Fruit fly (Drosophila melanogaster) whole organism, prepupa: ENCODE measurements around the gene CG13842.
A peak's percentile ranks its signal among the peaks of the same experiment; 100 is the strongest.

ENCODE experiments used
- Blimp-1 ChIP-seq: fragments of 200-800 bp; sonication (Bioruptor generic); optimal IDR thresholded peaks from 3 replicates; lab custom pipeline; 2017; ENCODE audit warnings: missing biosample characterization, missing genetic modification characterization, mild to moderate bottlenecking, moderate library complexity, missing genetic modification reagents
- CG10631 ChIP-seq: fragments of 200-800 bp; sonication (Bioruptor generic); optimal IDR thresholded peaks from 2 replicates; lab custom pipeline; 2016; ENCODE audit warnings: missing biosample characterization, missing genetic modification characterization
- CG10669 ChIP-seq: fragments of 200-800 bp; sonication (Bioruptor generic); optimal IDR thresholded peaks from 3 replicates; lab custom pipeline; 2018; ENCODE audit warnings: missing biosample characterization, mild to moderate bottlenecking, missing genetic modification characterization, moderate library complexity
- CG11294 ChIP-seq: fragments of 200-800 bp; sonication (Bioruptor generic); IDR thresholded peaks from 2 replicates; pipeline ENCODE4 v1.3.6; 2022; ENCODE audit warnings: missing biosample characterization, missing genetic modification characterization
- CG15336 ChIP-seq: fragments of 200-800 bp; sonication (Bioruptor generic); IDR thresholded peaks from 2 replicates; pipeline ENCODE4 v1.3.6; 2022; ENCODE audit warnings: missing biosample characterization, missing genetic modification characterization
- CG1621 ChIP-seq: fragments of 200-800 bp; sonication (Bioruptor generic); optimal IDR thresholded peaks from 3 replicates; lab custom pipeline; 2018; ENCODE audit warnings: missing biosample characterization, mild to moderate bottlenecking, missing genetic modification characterization
- CG16779 ChIP-seq: fragments of 200-800 bp; sonication (Bioruptor generic); optimal IDR thresholded peaks from 3 replicates; lab custom pipeline; 2017; ENCODE audit warnings: missing biosample characterization, mild to moderate bottlenecking, missing genetic modification characterization
- CG3032 ChIP-seq: fragments of 200-800 bp; optimal IDR thresholded peaks from 2 replicates; lab custom pipeline; 2019; ENCODE audit warnings: missing biosample characterization, mild to moderate bottlenecking, missing genetic modification characterization, moderate library complexity
- CG32006 ChIP-seq: fragments of 200-800 bp; sonication (Bioruptor generic); optimal IDR thresholded peaks from 3 replicates; lab custom pipeline; 2017; ENCODE audit warnings: missing biosample characterization, mild to moderate bottlenecking, missing genetic modification characterization
- CG3919 ChIP-seq: fragments of 200-800 bp; sonication (Bioruptor generic); optimal IDR thresholded peaks from 3 replicates; lab custom pipeline; 2016; ENCODE audit warnings: missing biosample characterization, missing genetic modification characterization
- CG4318 ChIP-seq: fragments of 200-800 bp; sonication (Bioruptor generic); optimal IDR thresholded peaks from 3 replicates; lab custom pipeline; 2017; ENCODE audit warnings: missing biosample characterization, mild to moderate bottlenecking, missing genetic modification characterization
- CG6163 ChIP-seq: fragments of 200-800 bp; sonication (Bioruptor generic); IDR thresholded peaks from 3 replicates; pipeline ENCODE4 v1.3.6; 2022; ENCODE audit warnings: missing biosample characterization, missing genetic modification characterization
- CG6792 ChIP-seq: fragments of 200-800 bp; sonication (Bioruptor generic); optimal IDR thresholded peaks from 3 replicates; lab custom pipeline; 2016; ENCODE audit warnings: missing biosample characterization, missing genetic modification characterization
- CG6854 ChIP-seq: fragments of 200-800 bp; sonication (Bioruptor generic); optimal IDR thresholded peaks from 2 replicates; lab custom pipeline; 2017; ENCODE audit warnings: missing biosample characterization, mild to moderate bottlenecking, missing genetic modification characterization
- CG7368 ChIP-seq: fragments of 200-800 bp; sonication (Bioruptor generic); optimal IDR thresholded peaks from 3 replicates; lab custom pipeline; 2016; ENCODE audit warnings: missing biosample characterization, missing genetic modification characterization
- CG8632 ChIP-seq: fragments of 200-800 bp; sonication (Bioruptor generic); optimal IDR thresholded peaks from 3 replicates; lab custom pipeline; 2016; ENCODE audit warnings: missing biosample characterization, missing genetic modification characterization
- CG9139 ChIP-seq: fragments of 200-800 bp; sonication (Bioruptor generic); optimal IDR thresholded peaks from 3 replicates; lab custom pipeline; 2017; ENCODE audit warnings: missing biosample characterization, mild to moderate bottlenecking, missing genetic modification characterization
- Eip75B ChIP-seq: fragments of 200-800 bp; sonication (Bioruptor generic); optimal IDR thresholded peaks from 3 replicates; lab custom pipeline; 2016; ENCODE audit warnings: missing biosample characterization, missing genetic modification characterization
- Eip78C ChIP-seq: fragments of 200-800 bp; sonication (Bioruptor generic); peaks from one replicate; lab custom pipeline; 2016; ENCODE audit warnings: missing biosample characterization, missing genetic modification characterization
- Eip93F ChIP-seq: fragments of 200-800 bp; sonication (Bioruptor generic); optimal IDR thresholded peaks from 2 replicates; lab custom pipeline; 2016; ENCODE audit warnings: missing biosample characterization, mild to moderate bottlenecking, missing genetic modification characterization
- Ets21C ChIP-seq: fragments of 200-800 bp; sonication (Bioruptor generic); optimal IDR thresholded peaks from 3 replicates; lab custom pipeline; 2016; ENCODE audit warnings: missing biosample characterization, missing genetic modification characterization
- Ets96B ChIP-seq: fragments of 200-800 bp; optimal IDR thresholded peaks from 2 replicates; lab custom pipeline; 2019; ENCODE audit warnings: missing biosample characterization, mild to moderate bottlenecking, missing genetic modification characterization, moderate library complexity
- Hr38 ChIP-seq: sonication (Bioruptor generic); optimal IDR thresholded peaks from 2 replicates; lab custom pipeline; 2016; ENCODE audit warnings: missing biosample characterization, missing genetic modification characterization
- Hr39 ChIP-seq: fragments of 200-800 bp; sonication (Bioruptor generic); optimal IDR thresholded peaks from 2 replicates; lab custom pipeline; 2016; ENCODE audit warnings: missing biosample characterization, missing genetic modification characterization
- Hr4 ChIP-seq: fragments of 200-800 bp; sonication (Bioruptor generic); optimal IDR thresholded peaks from 3 replicates; lab custom pipeline; 2016; ENCODE audit warnings: missing biosample characterization, missing genetic modification characterization
- Met ChIP-seq: fragments of 200-800 bp; sonication (Bioruptor generic); optimal IDR thresholded peaks from 3 replicates; lab custom pipeline; 2016; ENCODE audit warnings: missing biosample characterization, missing genetic modification characterization
- OdsH ChIP-seq: fragments of 200-800 bp; sonication (Bioruptor generic); optimal IDR thresholded peaks from 3 replicates; lab custom pipeline; 2016; ENCODE audit warnings: missing biosample characterization, missing genetic modification characterization
- Smox ChIP-seq: fragments of 200-800 bp; sonication (Bioruptor generic); optimal IDR thresholded peaks from 3 replicates; lab custom pipeline; 2016; ENCODE audit warnings: missing biosample characterization, missing genetic modification characterization
- Sox102F ChIP-seq: fragments of 200-800 bp; sonication (Bioruptor generic); optimal IDR thresholded peaks from 2 replicates; lab custom pipeline; 2016; ENCODE audit warnings: missing biosample characterization, mild to moderate bottlenecking, missing genetic modification characterization
- Sox14 ChIP-seq: fragments of 200-800 bp; sonication (Bioruptor generic); optimal IDR thresholded peaks from 3 replicates; lab custom pipeline; 2016; ENCODE audit warnings: missing biosample characterization, missing genetic modification characterization
- Sox15 ChIP-seq: fragments of 200-800 bp; sonication (Bioruptor generic); optimal IDR thresholded peaks from 3 replicates; lab custom pipeline; 2016; ENCODE audit warnings: missing biosample characterization, missing genetic modification characterization
- achi ChIP-seq: fragments of 200-800 bp; sonication (Bioruptor generic); optimal IDR thresholded peaks from 3 replicates; lab custom pipeline; 2016; ENCODE audit warnings: missing biosample characterization, missing genetic modification characterization
- dac ChIP-seq: fragments of 200-800 bp; sonication (Bioruptor generic); optimal IDR thresholded peaks from 2 replicates; lab custom pipeline; 2017; ENCODE audit warnings: missing biosample characterization, mild to moderate bottlenecking, missing genetic modification characterization
- dsx ChIP-seq: fragments of 200-800 bp; optimal IDR thresholded peaks from 3 replicates; lab custom pipeline; 2019; ENCODE audit warnings: missing biosample characterization, mild to moderate bottlenecking, missing genetic modification characterization, moderate library complexity; ENCODE audit not compliant: poor library complexity, severe bottlenecking
- eg ChIP-seq: fragments of 200-800 bp; sonication (Bioruptor generic); IDR thresholded peaks from 3 replicates; pipeline ENCODE4 v1.3.6; 2022; ENCODE audit warnings: missing biosample characterization, missing genetic modification characterization
- esn ChIP-seq: fragments of 200-800 bp; sonication (Bioruptor generic); optimal IDR thresholded peaks from 2 replicates; lab custom pipeline; 2016; ENCODE audit warnings: missing biosample characterization, mild to moderate bottlenecking, missing genetic modification characterization, moderate library complexity
- fd59A ChIP-seq: fragments of 200-800 bp; sonication (Bioruptor generic); optimal IDR thresholded peaks from 2 replicates; lab custom pipeline; 2017; ENCODE audit warnings: missing biosample characterization, mild to moderate bottlenecking, missing genetic modification characterization, missing genetic modification reagents
- fkh ChIP-seq: fragments of 200-800 bp; sonication (Bioruptor generic); optimal IDR thresholded peaks from 3 replicates; lab custom pipeline; 2017; ENCODE audit warnings: missing biosample characterization, mild to moderate bottlenecking, missing genetic modification characterization, moderate library complexity
- net ChIP-seq: fragments of 200-800 bp; sonication (Bioruptor generic); optimal IDR thresholded peaks from 3 replicates; lab custom pipeline; 2016; ENCODE audit warnings: missing biosample characterization, missing genetic modification characterization
- pdm3 ChIP-seq: fragments of 200-800 bp; sonication (Bioruptor generic); optimal IDR thresholded peaks from 3 replicates; lab custom pipeline; 2016; ENCODE audit warnings: missing biosample characterization, missing genetic modification characterization
- salr ChIP-seq, 2 experiments: fragments of 200-800 bp; sonication (Bioruptor generic); optimal IDR thresholded peaks; 3 replicates each; lab custom pipeline; 2016 to 2018; ENCODE audit warnings: missing biosample characterization in 2 of 2, missing genetic modification characterization in 2 of 2, mild to moderate bottlenecking in 1 of 2
- spab ChIP-seq: fragments of 200-800 bp; sonication (Bioruptor generic); optimal IDR thresholded peaks from 2 replicates; lab custom pipeline; 2017; ENCODE audit warnings: missing biosample characterization, mild to moderate bottlenecking, missing genetic modification characterization, missing genetic modification reagents
- ss ChIP-seq, 2 experiments: fragments of 200-800 bp; sonication (Bioruptor generic); optimal IDR thresholded peaks; 2 replicates in 1 of 2; 3 replicates in 1 of 2; lab custom pipeline; 2017 to 2018; ENCODE audit warnings: mild to moderate bottlenecking in 2 of 2, missing biosample characterization in 2 of 2, missing genetic modification characterization in 2 of 2, moderate library complexity in 1 of 2
- topi ChIP-seq: fragments of 200-800 bp; sonication (Bioruptor generic); optimal IDR thresholded peaks from 3 replicates; lab custom pipeline; 2016; ENCODE audit warnings: missing biosample characterization, missing genetic modification characterization
- vri ChIP-seq: fragments of 200-800 bp; sonication (Bioruptor generic); optimal IDR thresholded peaks from 3 replicates; lab custom pipeline; 2016; ENCODE audit warnings: missing biosample characterization, mild to moderate bottlenecking, missing genetic modification characterization

CG13842 gene

dm6 chr3R:22726031-22726770, 19.1 kb upstream of the CG13842 start, which contains the start of gene RNF220 (continued):
- peak; percentile 67; the same call in 2 of the 3 replicates for TF ChIP-seq eg (GFP tag; lab: Robert Waterston, UW)
- TF ChIP-seq fkh (GFP tag; lab: Kevin White, UChicago) = peak; percentile 26
- peak; percentile 28 for TF ChIP-seq esn (GFP tag; lab: Kevin White, UChicago)
- no peak for TF ChIP-seq Sox14 (GFP tag; lab: Kevin White, UChicago)
- TF ChIP-seq OdsH = peak; percentile 49
- peak; percentile 31 for TF ChIP-seq achi (GFP tag; lab: Kevin White, UChicago)
- TF ChIP-seq vri (GFP tag; lab: Kevin White, UChicago) = no peak
- no peak for TF ChIP-seq CG16779
- TF ChIP-seq Sox15 (GFP tag; lab: Kevin White, UChicago) = peak; percentile 37
- no peak for TF ChIP-seq Smox
- no peak for TF ChIP-seq Hr39
- peak; percentile 64 for TF ChIP-seq Eip78C
- TF ChIP-seq CG4318 = peak; percentile 20
- 0 out of 2 replicates have a peak, but pooled peaks have one; percentile 24 for TF ChIP-seq CG15336 (GFP tag; lab: Robert Waterston, UW)
- no peak for TF ChIP-seq CG6854
- peak; percentile 50 for TF ChIP-seq net (GFP tag; lab: Kevin White, UChicago)

dm6 chr3R:22724149-22724973, 17.3 kb upstream of the CG13842 start, which contains the start of gene Irp-1A:
Gene Irp-1A, minus strand, starts transcription at chr3R:22724587.
- peak; percentile 49 for TF ChIP-seq CG7368 (GFP tag; lab: Kevin White, UChicago)
- TF ChIP-seq vri (GFP tag; lab: Kevin White, UChicago) = peak; percentile 54
- TF ChIP-seq salr (GFP tag; optimal IDR thresholded peaks at IDR 0.05; lab: Kevin White, UChicago) = peak in 1 of 2 experiments; percentile 24
- peak; percentile 71 for TF ChIP-seq CG10631
- TF ChIP-seq topi (GFP tag; lab: Kevin White, UChicago) = peak; percentile 47
- peak in 1 of 2 experiments; percentile 44 for TF ChIP-seq ss (GFP tag; optimal IDR thresholded peaks at IDR 0.05; lab: Kevin White, UChicago)
- TF ChIP-seq fd59A = no peak
- TF ChIP-seq CG3919 (GFP tag; lab: Kevin White, UChicago) = peak; percentile 68
- peak; percentile 45 for TF ChIP-seq CG8632
- TF ChIP-seq pdm3 (GFP tag; lab: Kevin White, UChicago) = peak; percentile 38
- no peak for TF ChIP-seq Ets21C (GFP tag; lab: Kevin White, UChicago)
- TF ChIP-seq spab (GFP tag; lab: Kevin White, UChicago) = no peak
- TF ChIP-seq Eip93F = peak; percentile 10
- TF ChIP-seq CG32006 (GFP tag; lab: Kevin White, UChicago) = peak; percentile 62
- TF ChIP-seq CG3032 = peak; percentile 78
- TF ChIP-seq Sox102F (GFP tag; lab: Kevin White, UChicago) = peak; percentile 52
- TF ChIP-seq Smox = peak; percentile 62
- no peak for TF ChIP-seq CG4318
- peak; percentile 55 for TF ChIP-seq net (GFP tag; lab: Kevin White, UChicago)
- peak; percentile 46 for TF ChIP-seq Sox14 (GFP tag; lab: Kevin White, UChicago)
- peak; percentile 46 for TF ChIP-seq Met (GFP tag; lab: Kevin White, UChicago)
- peak; percentile 88 for TF ChIP-seq CG15336 (GFP tag; lab: Robert Waterston, UW)
- peak; percentile 54 for TF ChIP-seq Hr4
- peak; percentile 84; the same call in 2 of the 3 replicates for TF ChIP-seq eg (GFP tag; lab: Robert Waterston, UW)
- TF ChIP-seq CG11294 (GFP tag; lab: Robert Waterston, UW) = peak; percentile 22; the same call in 1 of the 2 replicates
- TF ChIP-seq fkh (GFP tag; lab: Kevin White, UChicago) = peak; percentile 98
- peak; percentile 80 for TF ChIP-seq Ets96B (tag; lab: Kevin White, UChicago)
- peak; percentile 50 for TF ChIP-seq CG6792 (GFP tag; lab: Kevin White, UChicago)
- peak; percentile 78 for TF ChIP-seq dsx
- no peak for TF ChIP-seq CG1621 (tag; lab: Kevin White, UChicago)
- TF ChIP-seq CG10669 (GFP tag; lab: Kevin White, UChicago) = peak; percentile 46
- no peak for TF ChIP-seq dac
- peak; percentile 73 for TF ChIP-seq esn (GFP tag; lab: Kevin White, UChicago)
- TF ChIP-seq Hr38 = no peak
- TF ChIP-seq CG9139 (GFP tag; lab: Kevin White, UChicago) = peak; percentile 18
- no peak for TF ChIP-seq Blimp-1 (GFP tag; lab: Kevin White, UChicago)
- TF ChIP-seq CG6163 (GFP tag; lab: Robert Waterston, UW) = peak; percentile 41; the same call in 1 of the 3 replicates
- peak; percentile 46 for TF ChIP-seq Eip75B (GFP tag; lab: Kevin White, UChicago)
